Worm (Caenorhabditis elegans) whole organism, L1 larva: ENCODE results near the gene F32A11.1.

Experiments
- C34B4.2 ChIP-seq: sonication (generic microtip); optimal IDR thresholded peaks from 2 replicates; lab custom pipeline; 2017; ENCODE audit warnings: mild to moderate bottlenecking, missing genetic modification characterization, missing compliant biosample characterization
- F16B12.6 ChIP-seq: fragments of 150-350 bp; optimal IDR thresholded peaks from 2 replicates; lab custom pipeline; 2014; ENCODE audit warnings: missing biosample characterization, missing genetic modification characterization
- aha-1 ChIP-seq: fragments of 150-350 bp; optimal IDR thresholded peaks from 2 replicates; lab custom pipeline; 2014; ENCODE audit warnings: missing biosample characterization, missing genetic modification characterization
- aly-2 ChIP-seq: fragments of 150-350 bp; optimal IDR thresholded peaks from 2 replicates; lab custom pipeline; 2014; ENCODE audit warnings: missing biosample characterization, missing genetic modification characterization
- ama-1 ChIP-seq: fragments of 150-350 bp; optimal IDR thresholded peaks from 2 replicates; lab custom pipeline; 2014
- ceh-63 ChIP-seq: fragments of 200-800 bp; sonication (Bioruptor generic); optimal IDR thresholded peaks from 2 replicates; lab custom pipeline; 2018; ENCODE audit warnings: mild to moderate bottlenecking, missing genetic modification characterization, missing compliant biosample characterization
- ceh-82 ChIP-seq, 3 experiments: fragments of 150-350 bp in 1 of 3; sonication (generic microtip) in 2 of 3; optimal IDR thresholded peaks; 2 replicates each; lab custom pipeline; 2014 to 2017; ENCODE audit warnings: missing biosample characterization in 3 of 3, missing genetic modification characterization in 3 of 3
- ceh-88 ChIP-seq: fragments of 200-800 bp; sonication (Bioruptor generic); IDR thresholded peaks from 2 replicates; pipeline ENCODE4 v1.3.6; 2022; ENCODE audit warnings: missing genetic modification characterization, missing compliant biosample characterization
- dsc-1 ChIP-seq: sonication (generic microtip); optimal IDR thresholded peaks from 2 replicates; lab custom pipeline; 2016; ENCODE audit warnings: mild to moderate bottlenecking, missing genetic modification characterization, missing compliant biosample characterization
- efl-3 ChIP-seq: fragments of 200-800 bp; sonication (Bioruptor generic); optimal IDR thresholded peaks from 2 replicates; lab custom pipeline; 2018; ENCODE audit warnings: mild to moderate bottlenecking, missing genetic modification characterization, missing compliant biosample characterization
- egl-13 ChIP-seq: sonication (generic microtip); optimal IDR thresholded peaks from 2 replicates; lab custom pipeline; 2016; ENCODE audit warnings: missing genotype, missing genetic modification reagents, missing genetic modification characterization, missing compliant biosample characterization
- egl-27 ChIP-seq, 2 experiments: fragments of 150-350 bp in 1 of 2; sonication (generic microtip); optimal IDR thresholded peaks; 3 replicates each; lab custom pipeline; 2017 to 2018; ENCODE audit warnings: missing biosample characterization in 2 of 2, missing genetic modification characterization in 2 of 2, missing genetic modification reagents in 2 of 2
- elt-2 ChIP-seq: sonication (generic microtip); optimal IDR thresholded peaks from 2 replicates; lab custom pipeline; 2016; ENCODE audit warnings: missing genetic modification characterization, mild to moderate bottlenecking, inconsistent platforms, missing compliant biosample characterization, missing genetic modification reagents
- elt-3 ChIP-seq, 6 experiments: fragments of 150-350 bp in 1 of 6; sonication (generic microtip); optimal IDR thresholded peaks; 2 replicates each; lab custom pipeline; 2017 to 2018; ENCODE audit warnings: missing biosample characterization in 6 of 6, missing genetic modification characterization in 6 of 6, inconsistent platforms in 1 of 6
- fkh-8 ChIP-seq: sonication (generic microtip); optimal IDR thresholded peaks from 2 replicates; lab custom pipeline; 2016; ENCODE audit warnings: mild to moderate bottlenecking, missing genetic modification characterization, missing compliant biosample characterization
- fos-1 ChIP-seq: fragments of 150-350 bp; optimal IDR thresholded peaks from 2 replicates; lab custom pipeline; 2014; ENCODE audit warnings: missing biosample characterization, missing genetic modification characterization
- grh-1 ChIP-seq: fragments of 200-800 bp; sonication (Bioruptor generic); IDR thresholded peaks from 2 replicates; pipeline ENCODE4 v1.3.6; 2022; ENCODE audit warnings: missing genetic modification reagents, missing genetic modification characterization, missing compliant biosample characterization
- hlh-17 ChIP-seq: fragments of 200-800 bp; sonication (Bioruptor generic); optimal IDR thresholded peaks from 2 replicates; lab custom pipeline; 2018; ENCODE audit warnings: missing genetic modification characterization, mild to moderate bottlenecking, missing compliant biosample characterization, moderate library complexity, borderline replicate concordance
- hlh-4 ChIP-seq: sonication (generic microtip); optimal IDR thresholded peaks from 2 replicates; lab custom pipeline; 2016; ENCODE audit warnings: mild to moderate bottlenecking, missing genetic modification characterization, missing compliant biosample characterization
- hpl-2 ChIP-seq: fragments of 150-350 bp; optimal IDR thresholded peaks from 2 replicates; lab custom pipeline; 2014; ENCODE audit warnings: missing biosample characterization, missing genetic modification reagents, missing genetic modification characterization
- irx-1 ChIP-seq: sonication (generic microtip); optimal IDR thresholded peaks from 2 replicates; lab custom pipeline; 2016; ENCODE audit warnings: missing genetic modification characterization, missing compliant biosample characterization
- isw-1 ChIP-seq: fragments of 200-800 bp; sonication (Bioruptor generic); IDR thresholded peaks from 2 replicates; pipeline ENCODE4 v1.3.6; 2022; ENCODE audit warnings: missing genetic modification characterization, missing compliant biosample characterization
- lin-14 ChIP-seq: fragments of 200-800 bp; sonication (Bioruptor generic); optimal IDR thresholded peaks from 2 replicates; lab custom pipeline; 2018; ENCODE audit warnings: mild to moderate bottlenecking, missing genetic modification characterization, moderate library complexity, missing compliant biosample characterization
- lin-15B ChIP-seq: fragments of 150-350 bp; sonication (generic microtip); optimal IDR thresholded peaks from 3 replicates; lab custom pipeline; 2014; ENCODE audit warnings: missing biosample characterization, missing genetic modification characterization
- lir-3 ChIP-seq: sonication (generic microtip); optimal IDR thresholded peaks from 2 replicates; lab custom pipeline; 2016; ENCODE audit warnings: mild to moderate bottlenecking, missing genetic modification characterization, moderate library complexity, missing compliant biosample characterization; ENCODE audit not compliant: poor library complexity
- mab-9 ChIP-seq: fragments of 200-800 bp; sonication (Bioruptor generic); IDR thresholded peaks from 2 replicates; pipeline ENCODE4 v1.3.6; 2022; ENCODE audit warnings: missing genetic modification reagents, missing genetic modification characterization, missing compliant biosample characterization
- mdl-1 ChIP-seq, 2 experiments: fragments of 150-350 bp; optimal IDR thresholded peaks; 2 replicates each; lab custom pipeline; 2014 to 2017; ENCODE audit warnings: missing biosample characterization in 2 of 2, missing genetic modification characterization in 2 of 2, inconsistent platforms in 1 of 2
- mef-2 ChIP-seq: fragments of 150-350 bp; optimal IDR thresholded peaks from 2 replicates; lab custom pipeline; 2014; ENCODE audit warnings: missing biosample characterization, missing genetic modification characterization
- nhr-12 ChIP-seq: sonication (generic microtip); optimal IDR thresholded peaks from 2 replicates; lab custom pipeline; 2017; ENCODE audit warnings: missing biosample characterization, missing genetic modification characterization
- nhr-19 ChIP-seq: fragments of 200-800 bp; sonication (Bioruptor generic); conservative IDR thresholded peaks from 2 replicates; pipeline ENCODE4 v1.3.6; 2022; ENCODE audit warnings: missing genetic modification characterization, missing compliant biosample characterization
- nhr-20 ChIP-seq: sonication (generic microtip); optimal IDR thresholded peaks from 2 replicates; lab custom pipeline; 2016; ENCODE audit warnings: mild to moderate bottlenecking, missing genetic modification characterization, missing compliant biosample characterization
- nhr-47 ChIP-seq: sonication (generic microtip); optimal IDR thresholded peaks from 2 replicates; lab custom pipeline; 2016; ENCODE audit warnings: mild to moderate bottlenecking, missing genetic modification characterization, moderate library complexity, missing compliant biosample characterization
- nhr-71 ChIP-seq: sonication (generic microtip); optimal IDR thresholded peaks from 2 replicates; lab custom pipeline; 2016; ENCODE audit warnings: mild to moderate bottlenecking, missing genetic modification characterization, moderate library complexity, missing compliant biosample characterization
- nhr-76 ChIP-seq: sonication (generic microtip); optimal IDR thresholded peaks from 2 replicates; lab custom pipeline; 2017; ENCODE audit warnings: missing biosample characterization, missing genetic modification characterization
- nhr-77 ChIP-seq: fragments of 150-350 bp; optimal IDR thresholded peaks from 2 replicates; lab custom pipeline; 2014; ENCODE audit warnings: missing biosample characterization, missing genetic modification characterization
- nhr-84 ChIP-seq: sonication (generic microtip); optimal IDR thresholded peaks from 2 replicates; lab custom pipeline; 2017; ENCODE audit warnings: missing biosample characterization, missing genetic modification characterization
- nhr-85 ChIP-seq: sonication (generic microtip); peaks from one replicate; lab custom pipeline; 2016; ENCODE audit warnings: missing genetic modification characterization, inconsistent platforms, missing compliant biosample characterization
- nhr-90 ChIP-seq: sonication (generic microtip); optimal IDR thresholded peaks from 2 replicates; lab custom pipeline; 2016; ENCODE audit warnings: mild to moderate bottlenecking, missing genetic modification characterization, missing compliant biosample characterization; ENCODE audit not compliant: poor library complexity
- pag-3 ChIP-seq: sonication (generic microtip); optimal IDR thresholded peaks from 2 replicates; lab custom pipeline; 2017; ENCODE audit warnings: missing genetic modification characterization, mild to moderate bottlenecking, missing compliant biosample characterization, antibody characterized with exemption, borderline replicate concordance; ENCODE audit not compliant: insufficient read depth
- pax-3 ChIP-seq: fragments of 200-800 bp; sonication (Bioruptor generic); optimal IDR thresholded peaks from 2 replicates; lab custom pipeline; 2018; ENCODE audit warnings: mild to moderate bottlenecking, missing genetic modification characterization, moderate library complexity, missing compliant biosample characterization
- pqm-1 ChIP-seq: sonication (generic microtip); optimal IDR thresholded peaks from 3 replicates; lab custom pipeline; 2017; ENCODE audit warnings: missing biosample characterization, missing genetic modification characterization
- skn-1 ChIP-seq: fragments of 150-350 bp; optimal IDR thresholded peaks from 2 replicates; lab custom pipeline; 2014; ENCODE audit warnings: missing biosample characterization, missing genetic modification characterization
- snpc-4 ChIP-seq: fragments of 150-350 bp; optimal IDR thresholded peaks from 2 replicates; lab custom pipeline; 2014; ENCODE audit warnings: missing biosample characterization, missing genetic modification characterization
- sup-37 ChIP-seq: fragments of 200-800 bp; sonication (Bioruptor generic); optimal IDR thresholded peaks from 2 replicates; lab custom pipeline; 2018; ENCODE audit warnings: mild to moderate bottlenecking, missing genetic modification characterization, missing compliant biosample characterization
- tbx-2 ChIP-seq: sonication (generic microtip); optimal IDR thresholded peaks from 2 replicates; lab custom pipeline; 2016; ENCODE audit warnings: missing genetic modification characterization, missing compliant biosample characterization
- tlp-1 ChIP-seq: fragments of 150-350 bp; optimal IDR thresholded peaks from 2 replicates; lab custom pipeline; 2014; ENCODE audit warnings: missing biosample characterization, missing genetic modification characterization
- unc-130 ChIP-seq: fragments of 150-350 bp; optimal IDR thresholded peaks from 2 replicates; lab custom pipeline; 2017; ENCODE audit warnings: missing biosample characterization, missing genetic modification characterization, inconsistent platforms
- unc-30 ChIP-seq: sonication (generic microtip); optimal IDR thresholded peaks from 2 replicates; lab custom pipeline; 2017; ENCODE audit warnings: missing biosample characterization, missing genetic modification characterization
- unc-98 ChIP-seq: fragments of 200-800 bp; sonication (Bioruptor generic); IDR thresholded peaks from 2 replicates; pipeline ENCODE4 v1.3.6; 2022; ENCODE audit warnings: missing genetic modification characterization, missing compliant biosample characterization
- vab-15 ChIP-seq: sonication (generic microtip); optimal IDR thresholded peaks from 2 replicates; lab custom pipeline; 2017; ENCODE audit warnings: missing genotype, mild to moderate bottlenecking, missing genetic modification characterization, missing compliant biosample characterization
- xbp-1 ChIP-seq: sonication (generic microtip); optimal IDR thresholded peaks from 2 replicates; lab custom pipeline; 2016; ENCODE audit warnings: missing genetic modification characterization, missing compliant biosample characterization
- zip-4 ChIP-seq: fragments of 200-800 bp; sonication (Bioruptor generic); optimal IDR thresholded peaks from 2 replicates; lab custom pipeline; 2018; ENCODE audit warnings: mild to moderate bottlenecking, missing genetic modification characterization, moderate library complexity, missing compliant biosample characterization

The F32A11.1 gene

DNA sequence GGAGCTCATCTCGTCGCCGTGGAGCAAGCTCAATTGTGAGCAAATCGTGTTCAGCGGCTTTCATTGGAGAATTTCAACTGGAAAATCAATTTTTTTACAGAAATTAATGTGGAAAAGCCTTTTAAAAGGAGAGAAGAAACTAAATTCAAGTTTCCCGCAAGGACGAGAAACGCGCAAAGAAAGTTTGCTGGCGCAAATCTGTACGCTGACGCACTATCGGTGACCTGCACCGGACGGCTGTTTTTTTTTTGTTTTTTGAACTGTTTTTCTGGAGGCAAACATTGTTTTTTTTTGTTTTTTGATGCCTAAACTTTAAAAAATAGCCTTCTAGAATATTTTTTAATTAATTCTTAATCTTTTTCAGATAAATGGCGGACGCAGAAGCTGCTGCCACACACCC lies at the start of gene F32A11.1, which contains the start of gene hpr-17:
Gene F32A11.1 (plus strand): TSS at position 359 of the 400 bp plus-strand sequence.
Gene hpr-17 (minus strand): TSS at position 77 of the 400 bp plus-strand sequence.
- TF ChIP-seq vab-15 (tag; lab: Kevin White, UChicago) (no peak), C34B4.2 (tag; lab: Kevin White, UChicago) (no peak), unc-30 (tag; lab: Kevin White, UChicago) (no peak), lin-14 (GFP tag; lab: Kevin White, UChicago) (peak; percentile 83), zip-4 (GFP tag; lab: Kevin White, UChicago) (peak; percentile 61), mef-2 (tag; lab: Kevin White, UChicago) (peak; percentile 13), fkh-8 (tag; lab: Kevin White, UChicago) (peak; percentile 78), hlh-4 (no peak), mab-9 (GFP tag; lab: Robert Waterston, UW) (peak; percentile 76), elt-2 (peak; percentile 64), nhr-85 (tag; lab: Kevin White, UChicago) (peak; percentile 90), unc-98 (GFP tag; lab: Robert Waterston, UW) (peak; percentile 75), dsc-1 (tag; lab: Kevin White, UChicago) (peak; percentile 87), xbp-1 (tag; lab: Kevin White, UChicago) (peak; percentile 84), unc-130 (tag; lab: Kevin White, UChicago) (peak; percentile 78), pag-3 (tag; lab: Kevin White, UChicago) (no peak), nhr-90 (tag; lab: Kevin White, UChicago) (peak; percentile 88), ceh-82 (tag; optimal IDR thresholded peaks at IDR 0.05; lab: Kevin White, UChicago) (peak; percentile 78 to 92 (median 88)), egl-27 (tag; optimal IDR thresholded peaks at IDR 0.05; lab: Kevin White, UChicago) (peak in 1 of 2 experiments; percentile 12), efl-3 (GFP tag; lab: Kevin White, UChicago) (no peak), pax-3 (tag; lab: Kevin White, UChicago) (peak; percentile 70), mdl-1 (tag; optimal IDR thresholded peaks at IDR 0.05; lab: Kevin White, UChicago) (peak in 1 of 2 experiments; percentile 74), ceh-63 (GFP tag; lab: Kevin White, UChicago) (no peak), skn-1 (tag; lab: Kevin White, UChicago) (peak; percentile 91), nhr-76 (no peak), hpl-2 (GFP tag; lab: Kevin White, UChicago) (no peak), nhr-71 (tag; lab: Kevin White, UChicago) (peak; percentile 92), lin-15B (peak; percentile 90), isw-1 (GFP tag; lab: Robert Waterston, UW) (peak; percentile 88), nhr-20 (tag; lab: Kevin White, UChicago) (peak; percentile 87), F16B12.6 (tag; lab: Kevin White, UChicago) (peak; percentile 74), nhr-47 (tag; lab: Kevin White, UChicago) (peak; percentile 94), grh-1 (GFP tag; lab: Robert Waterston, UW) (peak; percentile 90), pqm-1 (tag; lab: Kevin White, UChicago) (no peak), aha-1 (peak; percentile 27), egl-13 (tag; lab: Kevin White, UChicago) (peak; percentile 49), sup-37 (peak; percentile 66), elt-3 (tag; optimal IDR thresholded peaks at IDR 0.05; lab: Kevin White, UChicago) (peak in 2 of 6 experiments; percentile 76 to 85), hlh-17 (GFP tag; lab: Kevin White, UChicago) (no peak), ama-1 (lab: Kevin White, UChicago) (peak; percentile 3), aly-2 (tag; lab: Kevin White, UChicago) (peak; percentile 79), tbx-2 (peak; percentile 88), lir-3 (tag; lab: Kevin White, UChicago) (peak; percentile 77), fos-1 (tag; lab: Kevin White, UChicago) (peak; percentile 78), nhr-77 (tag; lab: Kevin White, UChicago) (peak; percentile 67), ceh-88 (GFP tag; lab: Robert Waterston, UW) (peak; percentile 36; the same call in 1 of the 2 replicates), nhr-12 (tag; lab: Kevin White, UChicago) (no peak), snpc-4 (tag; lab: Kevin White, UChicago) (peak; percentile 90), nhr-19 (GFP tag; lab: Robert Waterston, UW) (peak; percentile 92), irx-1 (peak; percentile 89), nhr-84 (tag; lab: Kevin White, UChicago) (no peak), tlp-1 (tag; lab: Kevin White, UChicago) (no peak)
